Worm (Caenorhabditis elegans) whole organism, L4 larva: ENCODE measurements around the gene gfi-1.

ENCODE experiments used
- F26F4.8 ChIP-seq: fragments of 200-800 bp; sonication (Bioruptor generic); conservative IDR thresholded peaks from 2 replicates; pipeline ENCODE4 v1.3.6; 2022; ENCODE audit warnings: missing genetic modification characterization, missing compliant biosample characterization
- F37D6.2 ChIP-seq: sonication (generic microtip); optimal IDR thresholded peaks from 2 replicates; lab custom pipeline; 2016; ENCODE audit warnings: mild to moderate bottlenecking, missing genetic modification characterization, missing compliant biosample characterization
- T26A8.4 ChIP-seq: fragments of 200-800 bp; sonication (Bioruptor generic); IDR thresholded peaks from 2 replicates; pipeline ENCODE4 v1.3.6; 2022; ENCODE audit warnings: missing genetic modification characterization, missing compliant biosample characterization
- Y105C5A.15 ChIP-seq: fragments of 200-800 bp; sonication (Bioruptor generic); IDR thresholded peaks from 2 replicates; pipeline ENCODE4 v1.3.6; 2022; ENCODE audit warnings: missing genetic modification characterization, missing compliant biosample characterization
- ZK337.2 ChIP-seq: fragments of 200-800 bp; sonication (Bioruptor generic); IDR thresholded peaks from 2 replicates; pipeline ENCODE4 v1.3.6; 2022; ENCODE audit warnings: missing genetic modification reagents, missing genetic modification characterization, missing compliant biosample characterization
- aha-1 ChIP-seq: fragments of 150-350 bp; peaks from one replicate; lab custom pipeline; 2014; ENCODE audit warnings: missing biosample characterization, missing genetic modification characterization
- aly-2 ChIP-seq: sonication (generic microtip); optimal IDR thresholded peaks from 2 replicates; lab custom pipeline; 2018; ENCODE audit warnings: missing biosample characterization, missing genetic modification characterization
- ama-1 ChIP-seq: fragments of 150-350 bp; optimal IDR thresholded peaks from 2 replicates; lab custom pipeline; 2014; ENCODE audit warnings: inconsistent platforms, mixed read lengths
- ceh-20 ChIP-seq: fragments of 200-800 bp; sonication (Bioruptor generic); IDR thresholded peaks from 2 replicates; pipeline ENCODE4 v1.3.6; 2022; ENCODE audit warnings: missing genetic modification reagents, missing genetic modification characterization, missing compliant biosample characterization
- ceh-28 ChIP-seq: fragments of 150-350 bp; optimal IDR thresholded peaks from 2 replicates; lab custom pipeline; 2014; ENCODE audit warnings: missing biosample characterization, missing genetic modification reagents, missing genetic modification characterization
- cey-2 ChIP-seq: sonication (generic microtip); optimal IDR thresholded peaks from 3 replicates; lab custom pipeline; 2017; ENCODE audit warnings: missing genetic modification characterization, mild to moderate bottlenecking, missing compliant biosample characterization, antibody characterized with exemption, borderline replicate concordance; ENCODE audit not compliant: insufficient read depth
- daf-12 ChIP-seq: fragments of 150-350 bp; optimal IDR thresholded peaks from 2 replicates; lab custom pipeline; 2014; ENCODE audit warnings: missing biosample characterization, missing genetic modification reagents, missing genetic modification characterization
- daf-19 ChIP-seq: fragments of 200-800 bp; sonication (Bioruptor generic); conservative IDR thresholded peaks from 2 replicates; pipeline ENCODE4 v1.3.6; 2022; ENCODE audit warnings: missing genetic modification characterization, missing compliant biosample characterization
- daf-8 ChIP-seq: fragments of 200-800 bp; sonication (Bioruptor generic); IDR thresholded peaks from 2 replicates; pipeline ENCODE4 v1.3.6; 2022; ENCODE audit warnings: missing genetic modification characterization, missing compliant biosample characterization
- dmd-6 ChIP-seq: fragments of 200-800 bp; sonication (Bioruptor generic); IDR thresholded peaks from 2 replicates; pipeline ENCODE4 v1.3.6; 2022; ENCODE audit warnings: missing genetic modification reagents, missing genetic modification characterization, missing compliant biosample characterization
- dmd-8 ChIP-seq: fragments of 200-800 bp; sonication (Bioruptor generic); IDR thresholded peaks from 2 replicates; pipeline ENCODE4 v1.3.6; 2022; ENCODE audit warnings: missing genetic modification characterization, missing compliant biosample characterization
- dpl-1 ChIP-seq: fragments of 150-350 bp; optimal IDR thresholded peaks from 2 replicates; lab custom pipeline; 2014; ENCODE audit warnings: missing biosample characterization, missing genetic modification reagents, missing genetic modification characterization
- fkh-10 ChIP-seq: fragments of 150-350 bp; optimal IDR thresholded peaks from 2 replicates; lab custom pipeline; 2014; ENCODE audit warnings: missing biosample characterization, missing genetic modification reagents, missing genetic modification characterization
- hif-1 ChIP-seq, 2 experiments: sonication (generic microtip); optimal IDR thresholded peaks; 2 replicates each; lab custom pipeline; 2016 to 2017; ENCODE audit warnings: missing compliant biosample characterization in 2 of 2, missing genetic modification characterization in 2 of 2, missing genetic modification reagents in 2 of 2, missing genotype in 2 of 2, mild to moderate bottlenecking in 1 of 2
- jun-1 ChIP-seq: fragments of 150-350 bp; optimal IDR thresholded peaks from 2 replicates; lab custom pipeline; 2014; ENCODE audit warnings: missing biosample characterization, missing genetic modification reagents, missing genetic modification characterization
- lim-7 ChIP-seq: fragments of 200-800 bp; sonication (Bioruptor generic); IDR thresholded peaks from 2 replicates; pipeline ENCODE4 v1.3.6; 2022; ENCODE audit warnings: missing genetic modification characterization, missing compliant biosample characterization
- lin-1 ChIP-seq: fragments of 200-800 bp; sonication (Bioruptor generic); IDR thresholded peaks from 2 replicates; pipeline ENCODE4 v1.3.6; 2022; ENCODE audit warnings: missing genetic modification reagents, missing genetic modification characterization, missing compliant biosample characterization
- lin-15B ChIP-seq: fragments of 150-350 bp; sonication (generic microtip); optimal IDR thresholded peaks from 3 replicates; lab custom pipeline; 2014; ENCODE audit warnings: missing biosample characterization, missing genetic modification characterization
- lir-3 ChIP-seq: sonication (generic microtip); optimal IDR thresholded peaks from 2 replicates; lab custom pipeline; 2016; ENCODE audit warnings: mild to moderate bottlenecking, missing genetic modification characterization, missing compliant biosample characterization
- madf-9 ChIP-seq: fragments of 200-800 bp; sonication (Bioruptor generic); conservative IDR thresholded peaks from 2 replicates; pipeline ENCODE4 v1.3.6; 2022; ENCODE audit warnings: missing genetic modification reagents, missing genetic modification characterization, missing compliant biosample characterization
- mxl-2 ChIP-seq: fragments of 200-800 bp; sonication (Bioruptor generic); conservative IDR thresholded peaks from 2 replicates; pipeline ENCODE4 v1.3.6; 2022; ENCODE audit warnings: missing genetic modification reagents, missing genetic modification characterization, missing compliant biosample characterization
- nhr-10 ChIP-seq: fragments of 150-350 bp; optimal IDR thresholded peaks from 2 replicates; lab custom pipeline; 2014; ENCODE audit warnings: missing biosample characterization, missing genetic modification characterization
- nhr-102 ChIP-seq: sonication (generic microtip); optimal IDR thresholded peaks from 2 replicates; lab custom pipeline; 2016; ENCODE audit warnings: mild to moderate bottlenecking, missing genetic modification characterization, moderate library complexity, missing compliant biosample characterization
- nhr-237 ChIP-seq: sonication (generic microtip); optimal IDR thresholded peaks from 2 replicates; lab custom pipeline; 2017; ENCODE audit warnings: missing biosample characterization, missing genetic modification characterization
- nhr-25 ChIP-seq: sonication (generic microtip); optimal IDR thresholded peaks from 2 replicates; lab custom pipeline; 2017; ENCODE audit warnings: missing genetic modification characterization, mild to moderate bottlenecking, missing compliant biosample characterization, antibody characterized with exemption, moderate library complexity, borderline replicate concordance; ENCODE audit not compliant: insufficient read depth
- nhr-28 ChIP-seq: fragments of 150-350 bp; optimal IDR thresholded peaks from 2 replicates; lab custom pipeline; 2014; ENCODE audit warnings: missing biosample characterization, missing genetic modification characterization
- nhr-42 ChIP-seq: fragments of 200-800 bp; sonication (Bioruptor generic); IDR thresholded peaks from 2 replicates; pipeline ENCODE4 v1.3.6; 2022; ENCODE audit warnings: missing genetic modification characterization, missing compliant biosample characterization
- nhr-48 ChIP-seq: sonication (generic microtip); optimal IDR thresholded peaks from 2 replicates; lab custom pipeline; 2016; ENCODE audit warnings: mild to moderate bottlenecking, missing genetic modification characterization, missing compliant biosample characterization
- nhr-6 ChIP-seq: fragments of 150-350 bp; optimal IDR thresholded peaks from 2 replicates; lab custom pipeline; 2014; ENCODE audit warnings: missing biosample characterization, missing genetic modification characterization
- nhr-76 ChIP-seq: fragments of 150-350 bp; optimal IDR thresholded peaks from 2 replicates; lab custom pipeline; 2014; ENCODE audit warnings: missing biosample characterization, missing genetic modification characterization
- nhr-77 ChIP-seq: fragments of 150-350 bp; optimal IDR thresholded peaks from 2 replicates; lab custom pipeline; 2014; ENCODE audit warnings: missing biosample characterization, missing genetic modification characterization
- pha-4 ChIP-seq, 2 experiments: fragments of 150-350 bp in 1 of 2; fragments of 200-800 bp in 1 of 2; sonication (Bioruptor generic) in 1 of 2; IDR thresholded peaks in 1 of 2; optimal IDR thresholded peaks in 1 of 2; 2 replicates each; pipeline versions ENCODE4 v1.3.6 to Lab custom; 2014 to 2022; ENCODE audit warnings: missing genetic modification characterization in 2 of 2, missing genetic modification reagents in 2 of 2, missing biosample characterization in 1 of 2, missing compliant biosample characterization in 1 of 2
- saeg-2 ChIP-seq: fragments of 200-800 bp; sonication (Bioruptor generic); IDR thresholded peaks from 2 replicates; pipeline ENCODE4 v1.3.6; 2022; ENCODE audit warnings: missing genetic modification reagents, missing genetic modification characterization, missing compliant biosample characterization
- sdz-12 ChIP-seq: fragments of 200-800 bp; sonication (Bioruptor generic); optimal IDR thresholded peaks from 2 replicates; lab custom pipeline; 2018; ENCODE audit warnings: mild to moderate bottlenecking, missing genetic modification characterization, missing compliant biosample characterization
- skn-1 ChIP-seq: fragments of 150-350 bp; optimal IDR thresholded peaks from 2 replicates; lab custom pipeline; 2014; ENCODE audit warnings: missing biosample characterization, missing genetic modification characterization
- spr-1 ChIP-seq: sonication (generic microtip); optimal IDR thresholded peaks from 2 replicates; lab custom pipeline; 2016; ENCODE audit warnings: mild to moderate bottlenecking, missing genetic modification characterization, missing compliant biosample characterization
- spr-3 ChIP-seq: fragments of 200-800 bp; sonication (Bioruptor generic); optimal IDR thresholded peaks from 2 replicates; lab custom pipeline; 2018; ENCODE audit warnings: mild to moderate bottlenecking, missing genetic modification characterization, missing compliant biosample characterization
- tag-97 ChIP-seq: fragments of 200-800 bp; sonication (Bioruptor generic); IDR thresholded peaks from 2 replicates; pipeline ENCODE4 v1.3.6; 2022; ENCODE audit warnings: missing genetic modification characterization, missing compliant biosample characterization
- tra-1 ChIP-seq: fragments of 200-800 bp; sonication (Bioruptor generic); IDR thresholded peaks from 2 replicates; pipeline ENCODE4 v1.3.6; 2022; ENCODE audit warnings: missing genetic modification reagents, missing genetic modification characterization, missing compliant biosample characterization
- unc-39 ChIP-seq: sonication (generic microtip); optimal IDR thresholded peaks from 2 replicates; lab custom pipeline; 2017; ENCODE audit warnings: missing biosample characterization, missing genetic modification characterization
- unc-62 ChIP-seq, 3 experiments: fragments of 150-350 bp in 1 of 3; sonication (generic microtip); optimal IDR thresholded peaks in 2 of 3; peaks in 1 of 3; 1 replicate in 1 of 3; 2 replicates in 2 of 3; lab custom pipeline; 2014 to 2017; ENCODE audit warnings: missing biosample characterization in 3 of 3, missing genetic modification characterization in 3 of 3, missing genetic modification reagents in 3 of 3, missing genotype in 1 of 3
- vab-7 ChIP-seq: fragments of 200-800 bp; sonication (Bioruptor generic); IDR thresholded peaks from 2 replicates; pipeline ENCODE4 v1.3.6; 2022; ENCODE audit warnings: missing genetic modification reagents, missing genetic modification characterization, missing compliant biosample characterization
- zag-1 ChIP-seq: fragments of 150-350 bp; optimal IDR thresholded peaks from 2 replicates; lab custom pipeline; 2014; ENCODE audit warnings: missing biosample characterization, missing genetic modification characterization
- zfp-2 ChIP-seq: sonication (generic microtip); optimal IDR thresholded peaks from 2 replicates; lab custom pipeline; 2016; ENCODE audit warnings: mild to moderate bottlenecking, missing genetic modification characterization, missing compliant biosample characterization
- zip-2 ChIP-seq: fragments of 150-350 bp; optimal IDR thresholded peaks from 2 replicates; lab custom pipeline; 2014; ENCODE audit warnings: missing biosample characterization, missing genetic modification characterization
- ztf-11 ChIP-seq: fragments of 150-350 bp; optimal IDR thresholded peaks from 2 replicates; lab custom pipeline; 2014; ENCODE audit warnings: missing biosample characterization, missing genetic modification characterization
- ztf-7 ChIP-seq: fragments of 150-350 bp; optimal IDR thresholded peaks from 2 replicates; lab custom pipeline; 2014; ENCODE audit warnings: missing biosample characterization, missing genetic modification characterization

gfi-1 gene

ce11 chrV:6426843-6427242, 27.1 kb upstream of the gfi-1 start, which contains the start of gene atp-4:
TSS of gene atp-4 (minus strand) at chrV:6427112.
- TF ChIP-seq zip-2 (tag; lab: Kevin White, UChicago) (no peak), nhr-102 (tag; lab: Kevin White, UChicago) (no peak), lin-15B (tag; lab: Kevin White, UChicago) (no peak), pha-4 (GFP tag; IDR thresholded peaks at IDR 0.05; lab: Robert Waterston, UW) (no peak), pha-4 (tag; optimal IDR thresholded peaks at IDR 0.05; lab: Kevin White, UChicago) (no peak), unc-62 (GFP tag; optimal IDR thresholded peaks at IDR 0.05 in 1 of 2; lab: Kevin White, UChicago) (peak in 1 of 2 experiments; percentile 63), unc-62 (tag; optimal IDR thresholded peaks at IDR 0.05; lab: Kevin White, UChicago) (no peak), saeg-2 (GFP tag; lab: Robert Waterston, UW) (no peak), unc-39 (tag; lab: Kevin White, UChicago) (no peak), ceh-20 (GFP tag; lab: Robert Waterston, UW) (no peak), Y105C5A.15 (GFP tag; lab: Robert Waterston, UW) (no peak), dmd-6 (GFP tag; lab: Robert Waterston, UW) (no peak), ztf-7 (tag; lab: Kevin White, UChicago) (no peak), lir-3 (no peak), daf-19 (GFP tag; lab: Robert Waterston, UW) (no peak), nhr-10 (tag; lab: Kevin White, UChicago) (no peak), spr-3 (no peak), nhr-6 (tag; lab: Kevin White, UChicago) (no peak), skn-1 (no peak), dpl-1 (GFP tag; lab: Kevin White, UChicago) (no peak), zfp-2 (tag; lab: Kevin White, UChicago) (no peak), ZK337.2 (GFP tag; lab: Robert Waterston, UW) (no peak), dmd-8 (GFP tag; lab: Robert Waterston, UW) (0 out of 2 replicates have a peak, but pooled peaks have one; percentile 25), cey-2 (no peak), nhr-76 (no peak), tag-97 (GFP tag; lab: Robert Waterston, UW) (no peak), ama-1 (lab: Kevin White, UChicago) (peak; percentile 87), daf-8 (GFP tag; lab: Robert Waterston, UW) (no peak), fkh-10 (no peak), F37D6.2 (no peak), aha-1 (no peak), hif-1 (tag; optimal IDR thresholded peaks at IDR 0.05; lab: Kevin White, UChicago) (no peak), lin-1 (GFP tag; lab: Robert Waterston, UW) (no peak), T26A8.4 (GFP tag; lab: Robert Waterston, UW) (no peak), nhr-237 (tag; lab: Kevin White, UChicago) (no peak), daf-12 (tag; lab: Kevin White, UChicago) (no peak), mxl-2 (GFP tag; lab: Robert Waterston, UW) (no peak), aly-2 (tag; lab: Kevin White, UChicago) (no peak), nhr-42 (GFP tag; lab: Robert Waterston, UW) (no peak), tra-1 (GFP tag; lab: Robert Waterston, UW) (no peak), F26F4.8 (GFP tag; lab: Robert Waterston, UW) (no peak), nhr-77 (tag; lab: Kevin White, UChicago) (no peak), jun-1 (tag; lab: Kevin White, UChicago) (no peak), zag-1 (no peak), ceh-28 (no peak), nhr-48 (tag; lab: Kevin White, UChicago) (no peak), nhr-28 (tag; lab: Kevin White, UChicago) (no peak), nhr-25 (tag; lab: Kevin White, UChicago) (no peak), vab-7 (GFP tag; lab: Robert Waterston, UW) (no peak), sdz-12 (GFP tag; lab: Kevin White, UChicago) (peak; percentile 51), ztf-11 (tag; lab: Kevin White, UChicago) (no peak), lim-7 (GFP tag; lab: Robert Waterston, UW) (peak; percentile 29; the same call in 1 of the 2 replicates), madf-9 (no peak), spr-1 (no peak)
